Worm (Caenorhabditis elegans) whole organism, young adult: Measurements from ENCODE around the gene dhhc-8.

Experiments
- B0336.3 ChIP-seq: fragments of 200-800 bp; sonication (Bioruptor generic); IDR thresholded peaks from 2 replicates; pipeline ENCODE4 v1.3.6; 2022; ENCODE audit warnings: missing genetic modification characterization, missing compliant biosample characterization
- F33H1.4 ChIP-seq: fragments of 200-800 bp; sonication (Bioruptor generic); IDR thresholded peaks from 2 replicates; pipeline ENCODE4 v1.3.6; 2022; ENCODE audit warnings: missing genetic modification reagents, missing genetic modification characterization, missing compliant biosample characterization
- K11D2.4 ChIP-seq: fragments of 200-800 bp; sonication (Bioruptor generic); IDR thresholded peaks from 2 replicates; pipeline ENCODE4 v1.3.6; 2022; ENCODE audit warnings: missing genetic modification reagents, missing genetic modification characterization, missing compliant biosample characterization
- Y67H2A.10 ChIP-seq: fragments of 200-800 bp; sonication (Bioruptor generic); conservative IDR thresholded peaks from 2 replicates; pipeline ENCODE4 v1.3.6; 2022; ENCODE audit warnings: missing genetic modification reagents, missing genetic modification characterization, missing compliant biosample characterization
- ama-1 ChIP-seq, 3 experiments: fragments of 150-350 bp in 1 of 3; sonication (generic microtip) in 2 of 3; optimal IDR thresholded peaks; 2 replicates each; lab custom pipeline; 2014 to 2018; ENCODE audit warnings: missing biosample characterization in 2 of 3, missing genetic modification characterization in 2 of 3, missing genetic modification reagents in 2 of 3
- cebp-1 ChIP-seq, 2 experiments: fragments of 200-800 bp in 1 of 2; sonication (Bioruptor generic) in 1 of 2; sonication (generic microtip) in 1 of 2; IDR thresholded peaks in 1 of 2; optimal IDR thresholded peaks in 1 of 2; 2 replicates each; pipeline versions ENCODE4 v1.3.6 to Lab custom; 2017 to 2022; ENCODE audit warnings: missing compliant biosample characterization in 2 of 2, missing genetic modification characterization in 2 of 2, mild to moderate bottlenecking in 1 of 2, missing genetic modification reagents in 1 of 2, moderate library complexity in 1 of 2
- ceh-58 ChIP-seq: fragments of 200-800 bp; sonication (Bioruptor generic); IDR thresholded peaks from 2 replicates; pipeline ENCODE4 v1.3.6; 2022; ENCODE audit warnings: missing genetic modification characterization, missing compliant biosample characterization
- ceh-79 ChIP-seq: sonication (generic microtip); optimal IDR thresholded peaks from 2 replicates; lab custom pipeline; 2017; ENCODE audit warnings: mild to moderate bottlenecking, missing genetic modification characterization, missing compliant biosample characterization
- fkh-3 ChIP-seq: sonication (generic microtip); optimal IDR thresholded peaks from 2 replicates; lab custom pipeline; 2016; ENCODE audit warnings: mild to moderate bottlenecking, missing genetic modification characterization, missing compliant biosample characterization
- nfya-1 ChIP-seq: sonication (generic microtip); optimal IDR thresholded peaks from 2 replicates; lab custom pipeline; 2017; ENCODE audit warnings: antibody characterized with exemption, missing compliant biosample characterization, missing genetic modification characterization, borderline replicate concordance; ENCODE audit not compliant: insufficient read depth
- nhr-27 ChIP-seq: fragments of 200-800 bp; sonication (Bioruptor generic); optimal IDR thresholded peaks from 2 replicates; lab custom pipeline; 2018; ENCODE audit warnings: mild to moderate bottlenecking, missing genetic modification characterization, moderate library complexity, missing compliant biosample characterization
- sea-2 ChIP-seq: fragments of 200-800 bp; sonication (Bioruptor generic); IDR thresholded peaks from 2 replicates; pipeline ENCODE4 v1.3.6; 2022; ENCODE audit warnings: missing genetic modification characterization, missing compliant biosample characterization
- snpc-4 ChIP-seq, 5 experiments: fragments of 150-350 bp in 1 of 5; sonication (generic microtip) in 4 of 5; optimal IDR thresholded peaks; 2 replicates each; lab custom pipeline; 2014 to 2018; ENCODE audit warnings: missing genetic modification characterization in 5 of 5, missing biosample characterization in 3 of 5, antibody characterized with exemption in 2 of 5, mild to moderate bottlenecking in 2 of 5, missing compliant biosample characterization in 2 of 5, missing genotype in 2 of 5, moderate library complexity in 2 of 5, missing genetic modification reagents in 1 of 5

- TF ChIP-seq nfya-1 (tag; lab: Kevin White, UChicago), result no peak
- no peak for TF ChIP-seq snpc-4 (GFP tag; optimal IDR thresholded peaks at IDR 0.05; lab: Kevin White, UChicago)
- TF ChIP-seq snpc-4 (tag; optimal IDR thresholded peaks at IDR 0.05; lab: Kevin White, UChicago), result no peak
- TF ChIP-seq nhr-27, result no peak
- no peak for TF ChIP-seq Y67H2A.10 (GFP tag; lab: Robert Waterston, UW)
- TF ChIP-seq ceh-79 (tag; lab: Kevin White, UChicago), result no peak
- no peak for TF ChIP-seq F33H1.4 (GFP tag; lab: Robert Waterston, UW)
- no peak for TF ChIP-seq ama-1 (optimal IDR thresholded peaks at IDR 0.05; lab: Kevin White, UChicago)
- TF ChIP-seq ama-1 (GFP tag; optimal IDR thresholded peaks at IDR 0.05; lab: Kevin White, UChicago), result no peak
- no peak for TF ChIP-seq fkh-3 (tag; lab: Kevin White, UChicago)
- TF ChIP-seq K11D2.4, result no peak
- TF ChIP-seq ceh-58 (GFP tag; lab: Robert Waterston, UW), result no peak
- no peak for TF ChIP-seq sea-2
- TF ChIP-seq B0336.3 (GFP tag; lab: Robert Waterston, UW), result no peak
- TF ChIP-seq cebp-1 (GFP tag; IDR thresholded peaks at IDR 0.05; lab: Robert Waterston, UW), result no peak
- no peak for TF ChIP-seq cebp-1 (tag; optimal IDR thresholded peaks at IDR 0.05; lab: Kevin White, UChicago)
Observed at ce11 chrIII:13153517-13153916, 46.1 kb downstream of the dhhc-8 start, which contains the start of gene abce-1.
